Worm (Caenorhabditis elegans): ENCODE results near the gene frpr-2.

Gene frpr-2

ce11 chrX:12958897-12959296 is 6.4 kb upstream of the frpr-2 start:
- TF ChIP-seq unc-62 (GFP tag; optimal IDR thresholded peaks at IDR 0.05 in 1 of 2), result no peak
- no peak for TF ChIP-seq unc-62 (tag; optimal IDR thresholded peaks at IDR 0.05)
- TF ChIP-seq fkh-10 (GFP tag; optimal IDR thresholded peaks at IDR 0.05), result peak; percentile 61

DNA sequence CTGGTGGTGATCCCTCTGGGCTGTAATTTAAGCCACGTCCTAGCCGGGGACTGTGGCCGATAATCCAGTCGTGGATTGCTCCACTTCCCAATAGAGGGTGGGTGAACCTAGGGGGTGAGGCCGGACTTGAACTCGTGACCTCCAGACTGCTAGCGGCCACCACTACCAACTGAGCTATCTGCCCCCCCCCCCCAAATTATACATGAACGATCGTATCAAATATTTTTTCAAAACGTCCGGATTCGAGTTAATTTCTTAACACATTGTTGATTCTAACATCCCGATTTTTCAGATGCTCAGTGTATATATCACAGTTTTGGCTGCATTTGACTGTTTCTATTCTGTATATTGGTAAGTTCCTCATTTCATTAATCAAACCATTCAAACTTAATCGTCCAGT is 1.8 kb downstream of the frpr-2 start:
- peak; percentile 69 for TF ChIP-seq snpc-1.2 (GFP tag; IDR thresholded peaks at IDR 0.05)

ce11 chrX:12975595-12976089 is 10.4 kb downstream of the frpr-2 start, which contains the start of gene ppk-3:
ppk-3 (minus strand) TSS chrX:12975645.
- peak; percentile 70 for TF ChIP-seq nhr-28 (tag; optimal IDR thresholded peaks at IDR 0.05)
- TF ChIP-seq zfp-2 (tag; optimal IDR thresholded peaks at IDR 0.05), result no peak
- no peak for TF ChIP-seq mxl-2 (GFP tag; conservative IDR thresholded peaks at IDR 0.05)
- TF ChIP-seq dmd-6 (GFP tag; IDR thresholded peaks at IDR 0.05), result peak; percentile 56
- TF ChIP-seq lsy-2 (tag; optimal IDR thresholded peaks at IDR 0.05), result peak; percentile 8 to 81
- peak; percentile 13 for TF ChIP-seq nhr-102 (tag; optimal IDR thresholded peaks at IDR 0.05)
- TF ChIP-seq unc-62 (GFP tag; optimal IDR thresholded peaks at IDR 0.05 in 1 of 2), result peak in 1 of 2 experiments; percentile 79
- TF ChIP-seq unc-62 (tag; optimal IDR thresholded peaks at IDR 0.05), result no peak
- peak; percentile 72 for TF ChIP-seq dpl-1 (GFP tag; optimal IDR thresholded peaks at IDR 0.05)
- TF ChIP-seq ceh-82 (tag; optimal IDR thresholded peaks at IDR 0.05), result no peak
- 0 out of 2 replicates have a peak, but pooled peaks have one; percentile 21 for TF ChIP-seq lin-29 (GFP tag; IDR thresholded peaks at IDR 0.05)
- 0 out of 2 replicates have a peak, but pooled peaks have one; percentile 13 for TF ChIP-seq lin-1 (GFP tag; IDR thresholded peaks at IDR 0.05)
- TF ChIP-seq aha-1 (tag), result peak; percentile 98
- peak; percentile 62 for TF ChIP-seq rbr-2 (tag; optimal IDR thresholded peaks at IDR 0.05)
- no peak for TF ChIP-seq aly-2 (tag; optimal IDR thresholded peaks at IDR 0.05)
- TF ChIP-seq ceh-28 (tag; optimal IDR thresholded peaks at IDR 0.05), result no peak
- TF ChIP-seq arid-1 (GFP tag; conservative IDR thresholded peaks at IDR 0.05), result 0 out of 2 replicates have a peak, but pooled peaks have one; percentile 30
- TF ChIP-seq nhr-10 (tag; optimal IDR thresholded peaks at IDR 0.05), result no peak
- no peak for TF ChIP-seq Y48G9A.11 (GFP tag; IDR thresholded peaks at IDR 0.05)
- TF ChIP-seq tra-1 (GFP tag; IDR thresholded peaks at IDR 0.05), result peak; percentile 48; the same call in 1 of the 2 replicates
- peak; percentile 72 for TF ChIP-seq mxl-3 (GFP tag; optimal IDR thresholded peaks at IDR 0.05)
- TF ChIP-seq snpc-1.2 (GFP tag; IDR thresholded peaks at IDR 0.05), result no peak
- no peak for TF ChIP-seq F49E8.2 (tag; optimal IDR thresholded peaks at IDR 0.05; ENCODE audit: borderline replicate concordance)
- no peak for TF ChIP-seq fos-1 (tag; optimal IDR thresholded peaks at IDR 0.05)
- TF ChIP-seq dve-1 (tag; optimal IDR thresholded peaks at IDR 0.05; ENCODE audit: insufficient read depth), result peak; percentile 75
- no peak for TF ChIP-seq zip-2 (tag; optimal IDR thresholded peaks at IDR 0.05)
- TF ChIP-seq ztf-11 (tag; optimal IDR thresholded peaks at IDR 0.05), result no peak
- no peak for TF ChIP-seq lin-39 (tag; optimal IDR thresholded peaks at IDR 0.05)
- no peak for TF ChIP-seq nhr-41 (GFP tag; IDR thresholded peaks at IDR 0.05)
- no peak for TF ChIP-seq nhr-111 (GFP tag; optimal IDR thresholded peaks at IDR 0.05)
- no peak for TF ChIP-seq fkh-10 (GFP tag; optimal IDR thresholded peaks at IDR 0.05)
- peak; percentile 85 for TF ChIP-seq hlh-11 (tag; optimal IDR thresholded peaks at IDR 0.05)
- TF ChIP-seq mes-2 (tag; optimal IDR thresholded peaks at IDR 0.05; ENCODE audit: poor library complexity, severe bottlenecking), result peak; percentile 86
- TF ChIP-seq dmd-9 (GFP tag; IDR thresholded peaks at IDR 0.05), result no peak
- peak; percentile 17 for TF ChIP-seq nhr-6 (tag; optimal IDR thresholded peaks at IDR 0.05)
- TF ChIP-seq madf-9 (GFP tag; conservative IDR thresholded peaks at IDR 0.05), result 0 out of 2 replicates have a peak, but pooled peaks have one; percentile 11
- TF ChIP-seq hlh-30 (tag; optimal IDR thresholded peaks at IDR 0.05; ENCODE audit: insufficient read depth), result peak; percentile 81
- TF ChIP-seq ZK337.2 (GFP tag; IDR thresholded peaks at IDR 0.05), result no peak
- no peak for TF ChIP-seq zfp-3 (GFP tag; conservative IDR thresholded peaks at IDR 0.05)
- no peak for TF ChIP-seq unc-130 (GFP tag; optimal IDR thresholded peaks at IDR 0.05)
- TF ChIP-seq ceh-44 (GFP tag; IDR thresholded peaks at IDR 0.05), result no peak
- TF ChIP-seq nhr-42 (GFP tag; IDR thresholded peaks at IDR 0.05), result peak; percentile 47; the same call in 1 of the 2 replicates
- peak; percentile 96 for TF ChIP-seq lin-38 (GFP tag; IDR thresholded peaks at IDR 0.05)
- TF ChIP-seq duxl-1 (tag; optimal IDR thresholded peaks at IDR 0.05; ENCODE audit: poor library complexity), result peak; percentile 25
- TF ChIP-seq nhr-48 (tag; optimal IDR thresholded peaks at IDR 0.05), result peak; percentile 16
- TF ChIP-seq Y105C5A.15 (GFP tag; IDR thresholded peaks at IDR 0.05), result no peak
